Fruit fly (Drosophila melanogaster): ENCODE data around the gene asun.
A peak's percentile ranks its signal among the peaks of the same experiment; 100 is the strongest.

The asun gene

dm6 chr3R:16221359-16222299 is 42.4 kb upstream of the asun start (continued):
- TF ChIP-seq Smox (GFP tag; optimal IDR thresholded peaks at IDR 0.05) (peak; percentile 67), svp (GFP tag) (peak; percentile 84), Eip78C (GFP tag) (peak; percentile 94), CG11762 (GFP tag; optimal IDR thresholded peaks at IDR 0.05; ENCODE audit: insufficient read depth) (peak; percentile 66), fd59A (GFP tag; optimal IDR thresholded peaks at IDR 0.05) (peak; percentile 76), CG16779 (tag; optimal IDR thresholded peaks at IDR 0.05) (peak; percentile 88), CG9139 (GFP tag; optimal IDR thresholded peaks at IDR 0.05) (peak; percentile 54), CG8319 (GFP tag; optimal IDR thresholded peaks at IDR 0.05) (peak; percentile 58), CG15336 (GFP tag; IDR thresholded peaks at IDR 0.05) (peak; percentile 71), fkh (GFP tag; optimal IDR thresholded peaks at IDR 0.05) (peak; percentile 62), CG6808 (GFP tag; optimal IDR thresholded peaks at IDR 0.05) (peak; percentile 91), dac (GFP tag; optimal IDR thresholded peaks at IDR 0.05) (peak; percentile 89), CG6792 (GFP tag; optimal IDR thresholded peaks at IDR 0.05) (peak; percentile 82)

- peak; percentile 85 for TF ChIP-seq CG34406 (GFP tag; optimal IDR thresholded peaks at IDR 0.05)
- peak; percentile 98 for TF ChIP-seq Hr38 (GFP tag; optimal IDR thresholded peaks at IDR 0.05)
- TF ChIP-seq Lpt (GFP tag; optimal IDR thresholded peaks at IDR 0.05): peak; percentile 99
- TF ChIP-seq net (GFP tag; optimal IDR thresholded peaks at IDR 0.05): peak; percentile 96
- TF ChIP-seq CG10631 (GFP tag; optimal IDR thresholded peaks at IDR 0.05): peak; percentile 94
- TF ChIP-seq CG3919 (GFP tag; optimal IDR thresholded peaks at IDR 0.05): peak; percentile 98
- TF ChIP-seq CG1621 (tag; optimal IDR thresholded peaks at IDR 0.05): peak; percentile 97
- peak; percentile 99 for TF ChIP-seq CG15336 (GFP tag; IDR thresholded peaks at IDR 0.05)
- TF ChIP-seq CG8319 (GFP tag; optimal IDR thresholded peaks at IDR 0.05): peak; percentile 87
- TF ChIP-seq Ets21C (GFP tag; optimal IDR thresholded peaks at IDR 0.05): peak; percentile 96
- peak; percentile 96 for TF ChIP-seq CG6792 (GFP tag; optimal IDR thresholded peaks at IDR 0.05)
- TF ChIP-seq spab (GFP tag; optimal IDR thresholded peaks at IDR 0.05): peak; percentile 85
- TF ChIP-seq svp (GFP tag): peak; percentile 99
- peak; percentile 99 for TF ChIP-seq Sox14 (GFP tag; optimal IDR thresholded peaks at IDR 0.05)
- peak; percentile 96 for TF ChIP-seq Sox102F (GFP tag; optimal IDR thresholded peaks at IDR 0.05)
- TF ChIP-seq fd59A (GFP tag; optimal IDR thresholded peaks at IDR 0.05): peak; percentile 92
- TF ChIP-seq CG3032 (tag; optimal IDR thresholded peaks at IDR 0.05): peak; percentile 91
- TF ChIP-seq Met (GFP tag; optimal IDR thresholded peaks at IDR 0.05): peak; percentile 97
- peak; percentile 88 for TF ChIP-seq fd85E (GFP tag; optimal IDR thresholded peaks at IDR 0.05)
- peak; percentile 99 for TF ChIP-seq CG8119 (GFP tag; IDR thresholded peaks at IDR 0.05)
- peak; percentile 97 for TF ChIP-seq lz (GFP tag; optimal IDR thresholded peaks at IDR 0.05)
- TF ChIP-seq Smox (GFP tag; optimal IDR thresholded peaks at IDR 0.05): peak; percentile 94
- TF ChIP-seq CG31627 (GFP tag; optimal IDR thresholded peaks at IDR 0.05): peak; percentile 98
- TF ChIP-seq CG11902 (GFP tag; optimal IDR thresholded peaks at IDR 0.05): peak; percentile 95
- peak; percentile 60 to 93 for TF ChIP-seq salr (GFP tag; optimal IDR thresholded peaks at IDR 0.05)
- TF ChIP-seq esn (GFP tag; optimal IDR thresholded peaks at IDR 0.05): peak; percentile 95
- TF ChIP-seq CG6163 (GFP tag; IDR thresholded peaks at IDR 0.05): peak; percentile 99
- peak; percentile 96 for TF ChIP-seq CG6276 (GFP tag; optimal IDR thresholded peaks at IDR 0.05)
- peak; percentile 94 for TF ChIP-seq CG11762 (GFP tag; optimal IDR thresholded peaks at IDR 0.05; ENCODE audit: insufficient read depth)
- peak; percentile 98 for TF ChIP-seq OdsH (GFP tag; optimal IDR thresholded peaks at IDR 0.05)
- TF ChIP-seq CG9139 (GFP tag; optimal IDR thresholded peaks at IDR 0.05): peak; percentile 87
- peak; percentile 97 for TF ChIP-seq Ets96B (tag; optimal IDR thresholded peaks at IDR 0.05)
- TF ChIP-seq eg (GFP tag; IDR thresholded peaks at IDR 0.05): peak; percentile 100
- TF ChIP-seq ss (GFP tag; optimal IDR thresholded peaks at IDR 0.05): peak; percentile 86 to 93
- TF ChIP-seq cyc (GFP tag; optimal IDR thresholded peaks at IDR 0.05): peak; percentile 99
- peak; percentile 99 for TF ChIP-seq Eip78C (GFP tag)
- peak; percentile 99 for TF ChIP-seq Hr4 (GFP tag; optimal IDR thresholded peaks at IDR 0.05)
- TF ChIP-seq vri (GFP tag; optimal IDR thresholded peaks at IDR 0.05): peak; percentile 95
- TF ChIP-seq Gug (GFP tag; IDR thresholded peaks at IDR 0.05): peak; percentile 98
- peak; percentile 98 for TF ChIP-seq Hr39 (GFP tag; optimal IDR thresholded peaks at IDR 0.05)
- peak; percentile 89 for TF ChIP-seq CG6854 (GFP tag; optimal IDR thresholded peaks at IDR 0.05)
- peak; percentile 85 for TF ChIP-seq CG6808 (GFP tag; optimal IDR thresholded peaks at IDR 0.05)
Measured at dm6 chr3R:16222300-16222903, 41.7 kb upstream of the asun start.
